Fruit fly (Drosophila melanogaster): ENCODE results near the gene CG32982.
A peak's percentile ranks its signal among the peaks of the same experiment; 100 is the strongest.

Gene CG32982

dm6 chr2L:9166399-9166980 lies 41.0 kb downstream of the CG32982 start, which contains the start of the genes CG9586 and tai (continued):
- peak; percentile 83 for TF ChIP-seq CG33557 (GFP tag; optimal IDR thresholded peaks at IDR 0.05)
- TF ChIP-seq CG3065 (GFP tag; optimal IDR thresholded peaks at IDR 0.05), result peak; percentile 61
- TF ChIP-seq trem (tag; optimal IDR thresholded peaks at IDR 0.05), result peak; percentile 100
- TF ChIP-seq bowl (GFP tag; IDR thresholded peaks at IDR 0.05), result peak; percentile 73; the same call in 1 of the 2 replicates
- TF ChIP-seq Sox100B (GFP tag; optimal IDR thresholded peaks at IDR 0.05), result peak; percentile 80
- peak; percentile 74 for TF ChIP-seq salm (tag; optimal IDR thresholded peaks at IDR 0.05)
- TF ChIP-seq CG2129 (GFP tag; IDR thresholded peaks at IDR 0.05; ENCODE audit: partially characterized antibody), result no peak
- peak; percentile 47; the same call in 2 of the 3 replicates for TF ChIP-seq Optix (GFP tag; IDR thresholded peaks at IDR 0.05)
- no peak for TF ChIP-seq Lpt (GFP tag; optimal IDR thresholded peaks at IDR 0.05)
- peak; percentile 94 for TF ChIP-seq Xrp1 (GFP tag; IDR thresholded peaks at IDR 0.05)
- TF ChIP-seq dmrt99B (tag; optimal IDR thresholded peaks at IDR 0.05), result peak; percentile 74
- peak; percentile 69 for TF ChIP-seq croc (GFP tag; conservative IDR thresholded peaks at IDR 0.05)
- TF ChIP-seq tup (GFP tag; optimal IDR thresholded peaks at IDR 0.05), result peak; percentile 79
- TF ChIP-seq Fer1 (GFP tag; optimal IDR thresholded peaks at IDR 0.05), result peak; percentile 89
- TF ChIP-seq CG12104 (GFP tag; optimal IDR thresholded peaks at IDR 0.05), result peak; percentile 75
- peak; percentile 88 for TF ChIP-seq Ptx1 (GFP tag; IDR thresholded peaks at IDR 0.05)
- TF ChIP-seq CG12391 (tag; optimal IDR thresholded peaks at IDR 0.05), result peak; percentile 96
- TF ChIP-seq CG10321 (GFP tag; IDR thresholded peaks at IDR 0.05), result peak; percentile 31; the same call in 1 of the 2 replicates
- TF ChIP-seq bigmax (GFP tag; optimal IDR thresholded peaks at IDR 0.05), result no peak
- peak; percentile 93 for TF ChIP-seq Ets65A (GFP tag)
- TF ChIP-seq Hmr (GFP tag; optimal IDR thresholded peaks at IDR 0.05), result peak; percentile 90
- peak in 1 of 2 experiments; percentile 57 for TF ChIP-seq chif (GFP tag; optimal IDR thresholded peaks at IDR 0.05)
- TF ChIP-seq CG14860 (GFP tag; IDR thresholded peaks at IDR 0.05; ENCODE audit: partially characterized antibody), result no peak
- peak; percentile 86 for TF ChIP-seq lilli (GFP tag; optimal IDR thresholded peaks at IDR 0.05)
- TF ChIP-seq zen (tag; optimal IDR thresholded peaks at IDR 0.05), result peak; percentile 86
- TF ChIP-seq CG10979 (tag; optimal IDR thresholded peaks at IDR 0.05), result peak; percentile 86
- TF ChIP-seq Pdp1 (GFP tag; optimal IDR thresholded peaks at IDR 0.05), result peak; percentile 4 to 53
- TF ChIP-seq CG7271 (tag; optimal IDR thresholded peaks at IDR 0.05), result peak; percentile 89
- no peak for TF ChIP-seq repo (GFP tag; optimal IDR thresholded peaks at IDR 0.05)
- TF ChIP-seq Hr78 (GFP tag; optimal IDR thresholded peaks at IDR 0.05), result no peak
- peak; percentile 53 for TF ChIP-seq Adf1 (GFP tag; IDR thresholded peaks at IDR 0.05)
- peak; percentile 82 for TF ChIP-seq CG4617 (GFP tag; optimal IDR thresholded peaks at IDR 0.05; ENCODE audit: borderline replicate concordance)
- TF ChIP-seq CG17568 (GFP tag; optimal IDR thresholded peaks at IDR 0.05), result peak; percentile 65
- peak; percentile 83 for TF ChIP-seq odd (GFP tag; optimal IDR thresholded peaks at IDR 0.05)
- peak; percentile 66 for TF ChIP-seq CG6254 (GFP tag; optimal IDR thresholded peaks at IDR 0.05)
- TF ChIP-seq CG8290 (GFP tag; optimal IDR thresholded peaks at IDR 0.05), result peak; percentile 58
- peak; percentile 65 for TF ChIP-seq CG8290 (tag; optimal IDR thresholded peaks at IDR 0.05)
- no peak for TF ChIP-seq CG14965 (GFP tag; optimal IDR thresholded peaks at IDR 0.05; ENCODE audit: borderline replicate concordance)
- no peak for TF ChIP-seq chinmo (GFP tag; IDR thresholded peaks at IDR 0.05; ENCODE audit: partially characterized antibody)
- peak; percentile 71 for TF ChIP-seq psq (GFP tag; optimal IDR thresholded peaks at IDR 0.05)
- peak; percentile 91 for TF ChIP-seq CG18599 (GFP tag; optimal IDR thresholded peaks at IDR 0.05)
- peak; percentile 33 for TF ChIP-seq Hmx (GFP tag; optimal IDR thresholded peaks at IDR 0.05)
- TF ChIP-seq sr (GFP tag; IDR thresholded peaks at IDR 0.05), result no peak; the same call in 2 of the 3 replicates
- TF ChIP-seq HLH3B (GFP tag; IDR thresholded peaks at IDR 0.05), result peak; percentile 76
- no peak for TF ChIP-seq yki (optimal IDR thresholded peaks at IDR 0.05)
- TF ChIP-seq CG13624 (GFP tag; optimal IDR thresholded peaks at IDR 0.05), result peak; percentile 48
- TF ChIP-seq CG17328 (GFP tag; IDR thresholded peaks at IDR 0.05), result peak; percentile 87
- TF ChIP-seq HmgD (GFP tag; optimal IDR thresholded peaks at IDR 0.05), result no peak
- no peak for TF ChIP-seq Oaz (GFP tag; IDR thresholded peaks at IDR 0.05)
- TF ChIP-seq twi (tag; optimal IDR thresholded peaks at IDR 0.05), result peak; percentile 79

Data from whole organism, embryonic.